In genomic region chr3L:6847371-6847770, dm6 we compare ENCODE assay signal across 1 fruit fly cellular context.
TF ChIP-seq lines count a peak whose summit lies in the region.

No protein-coding gene starts in this region.

TF ChIP-seq in whole organism, prepupa, 60 proteins besides CTCF, POLR2A, EP300 and RAD21 (continued from another document):
- TF ChIP-seq Met (GFP tag; optimal IDR thresholded peaks at IDR 0.05; lab: Kevin White, UChicago) (peak; percentile 85), Sox15 (GFP tag; optimal IDR thresholded peaks at IDR 0.05; lab: Kevin White, UChicago) (peak; percentile 71), lz (GFP tag; optimal IDR thresholded peaks at IDR 0.05; lab: Kevin White, UChicago) (peak; percentile 82), ss (GFP tag; optimal IDR thresholded peaks at IDR 0.05; lab: Kevin White, UChicago) (peak; percentile 57 to 63), Hr4 (GFP tag; optimal IDR thresholded peaks at IDR 0.05; lab: Kevin White, UChicago) (peak; percentile 18), CG10669 (GFP tag; optimal IDR thresholded peaks at IDR 0.05; lab: Kevin White, UChicago) (peak; percentile 76), achi (GFP tag; optimal IDR thresholded peaks at IDR 0.05; lab: Kevin White, UChicago) (peak; percentile 72), CG16779 (tag; optimal IDR thresholded peaks at IDR 0.05; lab: Kevin White, UChicago) (no peak), CG11762 (GFP tag; optimal IDR thresholded peaks at IDR 0.05; lab: Kevin White, UChicago; ENCODE audit: insufficient read depth) (peak; percentile 52), Eip78C (GFP tag; lab: Kevin White, UChicago) (peak; percentile 96), CG3919 (GFP tag; optimal IDR thresholded peaks at IDR 0.05; lab: Kevin White, UChicago) (peak; percentile 77), spab (GFP tag; optimal IDR thresholded peaks at IDR 0.05; lab: Kevin White, UChicago) (peak; percentile 78), CG6792 (GFP tag; optimal IDR thresholded peaks at IDR 0.05; lab: Kevin White, UChicago) (peak; percentile 84), Blimp-1 (GFP tag; optimal IDR thresholded peaks at IDR 0.05; lab: Kevin White, UChicago) (peak; percentile 55), Lpt (GFP tag; optimal IDR thresholded peaks at IDR 0.05; lab: Kevin White, UChicago) (peak; percentile 35), CG6276 (GFP tag; optimal IDR thresholded peaks at IDR 0.05; lab: Kevin White, UChicago) (peak; percentile 14), Eip93F (GFP tag; optimal IDR thresholded peaks at IDR 0.05; lab: Kevin White, UChicago) (no peak), vri (GFP tag; optimal IDR thresholded peaks at IDR 0.05; lab: Kevin White, UChicago) (peak; percentile 10), dac (GFP tag; optimal IDR thresholded peaks at IDR 0.05; lab: Kevin White, UChicago) (no peak), CG15336 (GFP tag; IDR thresholded peaks at IDR 0.05; lab: Robert Waterston, UW) (peak; percentile 22; the same call in 1 of the 2 replicates), CG1621 (tag; optimal IDR thresholded peaks at IDR 0.05; lab: Kevin White, UChicago) (peak; percentile 22), fd59A (GFP tag; optimal IDR thresholded peaks at IDR 0.05; lab: Kevin White, UChicago) (peak; percentile 73), Eip75B (GFP tag; optimal IDR thresholded peaks at IDR 0.05; lab: Kevin White, UChicago) (peak; percentile 64), dsx (GFP tag; optimal IDR thresholded peaks at IDR 0.05; lab: Kevin White, UChicago; ENCODE audit: poor library complexity, severe bottlenecking) (peak; percentile 71), topi (GFP tag; optimal IDR thresholded peaks at IDR 0.05; lab: Kevin White, UChicago) (peak; percentile 85), pdm3 (GFP tag; optimal IDR thresholded peaks at IDR 0.05; lab: Kevin White, UChicago) (peak; percentile 78), Hr38 (GFP tag; optimal IDR thresholded peaks at IDR 0.05; lab: Kevin White, UChicago) (no peak), fd85E (GFP tag; optimal IDR thresholded peaks at IDR 0.05; lab: Kevin White, UChicago) (peak; percentile 15), cyc (GFP tag; optimal IDR thresholded peaks at IDR 0.05; lab: Kevin White, UChicago) (peak; percentile 63), CG8119 (GFP tag; IDR thresholded peaks at IDR 0.05; lab: Robert Waterston, UW) (peak; percentile 70), esn (GFP tag; optimal IDR thresholded peaks at IDR 0.05; lab: Kevin White, UChicago) (peak; percentile 87), CG6808 (GFP tag; optimal IDR thresholded peaks at IDR 0.05; lab: Kevin White, UChicago) (peak; percentile 82)
